Fruit fly (Drosophila melanogaster) whole organism, pupa: ENCODE measurements around the gene CG42525.

Experiments used
- CG13204 ChIP-seq: fragments of 200-800 bp; sonication (Bioruptor generic); optimal IDR thresholded peaks from 2 replicates; lab custom pipeline; 2018; ENCODE audit warnings: missing biosample characterization, mild to moderate bottlenecking, missing genetic modification characterization, moderate library complexity
- CG32121 ChIP-seq: fragments of 200-800 bp; sonication (Bioruptor generic); IDR thresholded peaks from 2 replicates; pipeline ENCODE4 v1.3.6; 2022; ENCODE audit warnings: missing biosample characterization, missing genetic modification characterization
- CG34367 ChIP-seq: fragments of 200-800 bp; sonication (Bioruptor generic); optimal IDR thresholded peaks from 2 replicates; lab custom pipeline; 2018; ENCODE audit warnings: missing biosample characterization, mild to moderate bottlenecking, missing genetic modification characterization
- CG8159 ChIP-seq: fragments of 200-800 bp; sonication (Bioruptor generic); optimal IDR thresholded peaks from 3 replicates; lab custom pipeline; 2018; ENCODE audit warnings: missing biosample characterization, mild to moderate bottlenecking, missing genetic modification characterization, moderate library complexity
- CG9948 ChIP-seq: fragments of 200-800 bp; sonication (Bioruptor generic); optimal IDR thresholded peaks from 2 replicates; lab custom pipeline; 2018; ENCODE audit warnings: missing biosample characterization, mild to moderate bottlenecking, missing genetic modification characterization, moderate library complexity
- Ets98B ChIP-seq: fragments of 200-800 bp; sonication (Bioruptor generic); IDR thresholded peaks from 2 replicates; pipeline ENCODE4 v1.3.6; 2022; ENCODE audit warnings: missing biosample characterization, missing genetic modification characterization

dm6 chr3L:3204348-3204747 lies 14.8 kb upstream of the CG42525 start, which contains the start of gene CG33159:
- TF ChIP-seq CG32121 (GFP tag; lab: Robert Waterston, UW), result no peak
- TF ChIP-seq CG13204, result no peak
- no peak for TF ChIP-seq CG8159
- TF ChIP-seq CG34367, result no peak
- TF ChIP-seq CG9948 (tag; lab: Kevin White, UChicago), result no peak
- TF ChIP-seq Ets98B (GFP tag; lab: Robert Waterston, UW), result no peak
